Worm (Caenorhabditis elegans) whole organism, midembryonic: ENCODE measurements around the gene gst-26.

Source experiments
- T22C8.4 ChIP-seq: fragments of 200-800 bp; sonication (Bioruptor generic); IDR thresholded peaks from 2 replicates; pipeline ENCODE4 v1.3.6; 2022; ENCODE audit warnings: missing genetic modification characterization, missing compliant biosample characterization
- flt-1 ChIP-seq: fragments of 200-800 bp; sonication (Bioruptor generic); IDR thresholded peaks from 2 replicates; pipeline ENCODE4 v1.3.6; 2022; ENCODE audit warnings: missing genetic modification characterization, missing compliant biosample characterization
- med-1 ChIP-seq: sonication (generic microtip); optimal IDR thresholded peaks from 2 replicates; lab custom pipeline; 2017; ENCODE audit warnings: missing genetic modification characterization, mild to moderate bottlenecking, missing compliant biosample characterization, antibody characterized with exemption, missing genetic modification reagents; ENCODE audit not compliant: insufficient read depth
- ref-1 ChIP-seq: fragments of 200-800 bp; sonication (Bioruptor generic); conservative IDR thresholded peaks from 2 replicates; pipeline ENCODE4 v1.3.6; 2022; ENCODE audit warnings: missing genetic modification reagents, missing genetic modification characterization, missing compliant biosample characterization
- ztf-23 ChIP-seq: fragments of 200-800 bp; sonication (Bioruptor generic); IDR thresholded peaks from 2 replicates; pipeline ENCODE4 v1.3.6; 2022; ENCODE audit warnings: missing genetic modification reagents, missing genetic modification characterization, missing compliant biosample characterization
- ztf-29 ChIP-seq: fragments of 200-800 bp; sonication (Bioruptor generic); IDR thresholded peaks from 2 replicates; pipeline ENCODE4 v1.3.6; 2022; ENCODE audit warnings: missing genetic modification reagents, missing genetic modification characterization, missing compliant biosample characterization

ce11 chrII:15124193-15124592 lies 40.2 kb downstream of the gst-26 start, which contains the start of gene Y53F4B.23:
- TF ChIP-seq ztf-29 (GFP tag; lab: Robert Waterston, UW) (no peak), ztf-23 (GFP tag; lab: Robert Waterston, UW) (no peak), ref-1 (GFP tag; lab: Robert Waterston, UW) (no peak), T22C8.4 (GFP tag; lab: Robert Waterston, UW) (no peak), flt-1 (GFP tag; lab: Robert Waterston, UW) (no peak), med-1 (GFP tag; lab: Kevin White, UChicago) (no peak)
